Fruit fly (Drosophila melanogaster) whole organism, embryonic: ENCODE measurements around the gene CIA30.

Experiments
- Asciz ChIP-seq: fragments of 200-800 bp; sonication (Bioruptor generic); optimal IDR thresholded peaks from 2 replicates; lab custom pipeline; 2017; ENCODE audit warnings: missing biosample characterization, mild to moderate bottlenecking, missing genetic modification characterization, missing genetic modification reagents
- Atf6 ChIP-seq: fragments of 200-800 bp; sonication (Bioruptor generic); IDR thresholded peaks from 2 replicates; pipeline ENCODE4 v1.3.6; 2022; ENCODE audit warnings: missing biosample characterization, missing genetic modification characterization
- CG1024 ChIP-seq: fragments of 200-800 bp; sonication (Bioruptor generic); IDR thresholded peaks from 2 replicates; pipeline ENCODE4 v1.3.6; 2022; ENCODE audit warnings: missing biosample characterization, missing genetic modification characterization
- CG11398 ChIP-seq: fragments of 200-800 bp; sonication (Bioruptor generic); optimal IDR thresholded peaks from 2 replicates; lab custom pipeline; 2016; ENCODE audit warnings: missing biosample characterization, missing genetic modification characterization
- CG12071 ChIP-seq: fragments of 200-800 bp; sonication (Bioruptor generic); optimal IDR thresholded peaks from 3 replicates; lab custom pipeline; 2018; ENCODE audit warnings: missing biosample characterization, mild to moderate bottlenecking, missing genetic modification characterization
- CG12391 ChIP-seq: fragments of 200-800 bp; sonication (Bioruptor generic); optimal IDR thresholded peaks from 3 replicates; lab custom pipeline; 2018; ENCODE audit warnings: missing biosample characterization, mild to moderate bottlenecking, missing genetic modification characterization, moderate library complexity
- CG14965 ChIP-seq: fragments of 200-800 bp; sonication (Bioruptor generic); optimal IDR thresholded peaks from 2 replicates; lab custom pipeline; 2016; ENCODE audit warnings: missing biosample characterization, missing genetic modification characterization, borderline replicate concordance
- CG15696 ChIP-seq: fragments of 200-800 bp; sonication (Bioruptor generic); optimal IDR thresholded peaks from 2 replicates; lab custom pipeline; 2019; ENCODE audit warnings: missing biosample characterization, mild to moderate bottlenecking, missing genetic modification characterization, moderate library complexity
- CG17568 ChIP-seq: fragments of 200-800 bp; sonication (Bioruptor generic); optimal IDR thresholded peaks from 2 replicates; lab custom pipeline; 2018; ENCODE audit warnings: missing biosample characterization, mild to moderate bottlenecking, missing genetic modification characterization, moderate library complexity
- CG2116 ChIP-seq: fragments of 200-800 bp; sonication (Bioruptor generic); optimal IDR thresholded peaks from 3 replicates; lab custom pipeline; 2018; ENCODE audit warnings: missing biosample characterization, mild to moderate bottlenecking, missing genetic modification characterization
- CG32532 ChIP-seq: fragments of 200-800 bp; sonication (Bioruptor generic); IDR thresholded peaks from 2 replicates; pipeline ENCODE4 v1.3.6; 2022; ENCODE audit warnings: missing biosample characterization, missing genetic modification characterization
- CG3726 ChIP-seq: fragments of 200-800 bp; sonication (Bioruptor generic); IDR thresholded peaks from 3 replicates; pipeline ENCODE4, ENCODE4 v1.3.6; 2022; ENCODE audit warnings: missing biosample characterization, missing genetic modification characterization
- CG43689 ChIP-seq: fragments of 200-800 bp; sonication (Bioruptor generic); IDR thresholded peaks from 2 replicates; pipeline ENCODE4 v1.3.6; 2022; ENCODE audit warnings: missing biosample characterization, missing genetic modification characterization
- CG6254 ChIP-seq: fragments of 200-800 bp; sonication (Bioruptor generic); optimal IDR thresholded peaks from 3 replicates; lab custom pipeline; 2017; ENCODE audit warnings: mild to moderate bottlenecking, missing biosample characterization, missing genetic modification reagents, missing genetic modification characterization
- CG6683 ChIP-seq: fragments of 200-800 bp; sonication (Bioruptor generic); optimal IDR thresholded peaks from 2 replicates; lab custom pipeline; 2017; ENCODE audit warnings: missing biosample characterization, mild to moderate bottlenecking, missing genetic modification characterization, missing genetic modification reagents
- CG7271 ChIP-seq: fragments of 200-800 bp; sonication (Bioruptor generic); optimal IDR thresholded peaks from 2 replicates; lab custom pipeline; 2018; ENCODE audit warnings: missing biosample characterization, mild to moderate bottlenecking, missing genetic modification characterization, moderate library complexity
- CG7745 ChIP-seq: fragments of 200-800 bp; sonication (Bioruptor generic); optimal IDR thresholded peaks from 2 replicates; lab custom pipeline; 2018; ENCODE audit warnings: missing biosample characterization, mild to moderate bottlenecking, missing genetic modification characterization, moderate library complexity
- CG9876 ChIP-seq: fragments of 200-800 bp; sonication (Bioruptor generic); optimal IDR thresholded peaks from 2 replicates; lab custom pipeline; 2016; ENCODE audit warnings: missing biosample characterization, missing genetic modification characterization
- Camta ChIP-seq: fragments of 200-800 bp; sonication (Bioruptor generic); optimal IDR thresholded peaks from 2 replicates; lab custom pipeline; 2016; ENCODE audit warnings: missing biosample characterization, missing genetic modification characterization
- D19A ChIP-seq: fragments of 200-800 bp; optimal IDR thresholded peaks from 3 replicates; lab custom pipeline; 2019; ENCODE audit warnings: missing biosample characterization, mild to moderate bottlenecking, missing genetic modification characterization, moderate library complexity
- Dfd ChIP-seq, 2 experiments: fragments of >200 bp; optimal IDR thresholded peaks; 2 replicates each; lab custom pipeline; 2017; ENCODE audit warnings: missing biosample characterization in 2 of 2, missing genetic modification characterization in 2 of 2
- Doc2 ChIP-seq: fragments of 200-800 bp; sonication (Bioruptor generic); IDR thresholded peaks from 2 replicates; pipeline ENCODE4 v1.3.6; 2022; ENCODE audit warnings: missing biosample characterization, missing genetic modification characterization
- HLHmδ ChIP-seq: fragments of 200-800 bp; sonication (Bioruptor generic); optimal IDR thresholded peaks from 2 replicates; lab custom pipeline; 2018; ENCODE audit warnings: missing biosample characterization, mild to moderate bottlenecking, missing genetic modification characterization, moderate library complexity
- Hmx ChIP-seq: fragments of 200-800 bp; sonication (Bioruptor generic); optimal IDR thresholded peaks from 2 replicates; lab custom pipeline; 2016; ENCODE audit warnings: missing biosample characterization, missing genetic modification characterization
- Hr51 ChIP-seq, 2 experiments: fragments of 200-800 bp; sonication (Bioruptor generic); optimal IDR thresholded peaks; 2 replicates in 1 of 2; 3 replicates in 1 of 2; lab custom pipeline; 2016 to 2018; ENCODE audit warnings: missing biosample characterization in 2 of 2, missing genetic modification characterization in 2 of 2, mild to moderate bottlenecking in 1 of 2, moderate library complexity in 1 of 2
- Jarid2 ChIP-seq: fragments of 200-800 bp; sonication (Bioruptor generic); optimal IDR thresholded peaks from 3 replicates; lab custom pipeline; 2017; ENCODE audit warnings: mild to moderate bottlenecking, missing biosample characterization, missing genetic modification reagents, missing genetic modification characterization
- Lpt ChIP-seq: fragments of >200 bp; optimal IDR thresholded peaks from 2 replicates; lab custom pipeline; 2018; ENCODE audit warnings: missing biosample characterization, missing genetic modification characterization
- Ptx1 ChIP-seq: fragments of 200-800 bp; sonication (Bioruptor generic); IDR thresholded peaks from 2 replicates; pipeline ENCODE4 v1.3.6; 2022; ENCODE audit warnings: missing biosample characterization, missing genetic modification characterization
- Rx ChIP-seq: fragments of 200-800 bp; sonication (Bioruptor generic); IDR thresholded peaks from 2 replicates; pipeline ENCODE4 v1.3.6; 2022; ENCODE audit warnings: missing biosample characterization, missing genetic modification characterization
- Spps ChIP-seq: fragments of 200-800 bp; sonication (Bioruptor generic); optimal IDR thresholded peaks from 2 replicates; lab custom pipeline; 2018; ENCODE audit warnings: missing biosample characterization, mild to moderate bottlenecking, missing genetic modification characterization
- Xbp1 ChIP-seq: fragments of 200-800 bp; sonication (Bioruptor generic); optimal IDR thresholded peaks from 3 replicates; lab custom pipeline; 2016; ENCODE audit warnings: missing biosample characterization, mild to moderate bottlenecking, missing genetic modification characterization
- ab ChIP-seq: fragments of 200-800 bp; sonication (Bioruptor generic); optimal IDR thresholded peaks from 2 replicates; lab custom pipeline; 2016; ENCODE audit warnings: missing biosample characterization, missing genetic modification characterization
- ato ChIP-seq: fragments of 200-800 bp; sonication (Bioruptor generic); IDR thresholded peaks from 2 replicates; pipeline ENCODE4 v1.3.6; 2022; ENCODE audit warnings: missing biosample characterization, missing genetic modification characterization; ENCODE audit not compliant: partially characterized antibody
- bsh ChIP-seq, 2 experiments: fragments of 200-800 bp; sonication (Bioruptor generic); optimal IDR thresholded peaks; 2 replicates each; lab custom pipeline; 2017 to 2018; ENCODE audit warnings: mild to moderate bottlenecking in 2 of 2, missing biosample characterization in 2 of 2, missing genetic modification characterization in 2 of 2, moderate library complexity in 1 of 2
- caup ChIP-seq: fragments of 200-800 bp; sonication (Bioruptor generic); optimal IDR thresholded peaks from 3 replicates; lab custom pipeline; 2017; ENCODE audit warnings: missing biosample characterization, mild to moderate bottlenecking, missing genetic modification characterization, moderate library complexity; ENCODE audit not compliant: severe bottlenecking
- ci ChIP-seq: fragments of 200-800 bp; sonication (Bioruptor generic); IDR thresholded peaks from 3 replicates; pipeline ENCODE4 v1.3.6; 2022; ENCODE audit warnings: missing biosample characterization, missing genetic modification characterization
- dm ChIP-seq: fragments of 200-800 bp; sonication (Bioruptor generic); optimal IDR thresholded peaks from 3 replicates; lab custom pipeline; 2016; ENCODE audit warnings: missing biosample characterization, missing genetic modification characterization
- dmrt99B ChIP-seq: fragments of 200-800 bp; sonication (Bioruptor generic); optimal IDR thresholded peaks from 2 replicates; lab custom pipeline; 2018; ENCODE audit warnings: missing biosample characterization, mild to moderate bottlenecking, missing genetic modification characterization, moderate library complexity
- ems ChIP-seq: fragments of 200-800 bp; sonication (Bioruptor generic); optimal IDR thresholded peaks from 3 replicates; lab custom pipeline; 2016; ENCODE audit warnings: missing biosample characterization, missing genetic modification characterization
- gsb ChIP-seq: fragments of 200-800 bp; sonication (Bioruptor generic); IDR thresholded peaks from 2 replicates; pipeline ENCODE4 v1.3.6; 2022; ENCODE audit warnings: missing biosample characterization, missing genetic modification characterization
- jigr1 ChIP-seq: fragments of 200-800 bp; sonication (Bioruptor generic); IDR thresholded peaks from 3 replicates; pipeline ENCODE4 v1.3.6; 2022; ENCODE audit warnings: missing biosample characterization, missing genetic modification characterization
- lmd ChIP-seq: fragments of 200-800 bp; sonication (Bioruptor generic); IDR thresholded peaks from 2 replicates; pipeline ENCODE4 v1.3.6; 2022; ENCODE audit warnings: missing biosample characterization, missing genetic modification characterization
- lov ChIP-seq, 2 experiments: fragments of 200-800 bp in 1 of 2; fragments of >200 bp in 1 of 2; sonication (Bioruptor generic) in 1 of 2; IDR thresholded peaks in 1 of 2; optimal IDR thresholded peaks in 1 of 2; 2 replicates in 1 of 2; 3 replicates in 1 of 2; pipeline versions ENCODE4 v1.3.6 to Lab custom; 2017 to 2022; ENCODE audit warnings: missing biosample characterization in 1 of 2, missing genetic modification characterization in 1 of 2
- nerfin-1 ChIP-seq: fragments of 200-800 bp; sonication (Bioruptor generic); optimal IDR thresholded peaks from 3 replicates; lab custom pipeline; 2019; ENCODE audit warnings: missing biosample characterization, mild to moderate bottlenecking, missing genetic modification characterization, moderate library complexity
- repo ChIP-seq: fragments of 200-800 bp; sonication (Bioruptor generic); optimal IDR thresholded peaks from 2 replicates; lab custom pipeline; 2016; ENCODE audit warnings: missing biosample characterization, missing genetic modification characterization
- sisA ChIP-seq: fragments of 200-800 bp; sonication (Bioruptor generic); IDR thresholded peaks from 2 replicates; pipeline ENCODE4 v1.3.6; 2022; ENCODE audit warnings: missing biosample characterization, missing genetic modification characterization
- sob ChIP-seq: fragments of 200-800 bp; sonication (Bioruptor generic); IDR thresholded peaks from 2 replicates; pipeline ENCODE4 v1.3.6; 2022; ENCODE audit warnings: missing biosample characterization, missing genetic modification characterization
- trem ChIP-seq: fragments of 200-800 bp; optimal IDR thresholded peaks from 3 replicates; lab custom pipeline; 2019; ENCODE audit warnings: missing biosample characterization, mild to moderate bottlenecking, missing genetic modification characterization, moderate library complexity
- yki ChIP-seq: fragments of >200 bp; optimal IDR thresholded peaks from 3 replicates; lab custom pipeline; 2018

Gene CIA30

dm6 chr3R:29716043-29716781, 20.6 kb upstream of the CIA30 start (continued):
- TF ChIP-seq Doc2 (no peak), CG6683 (GFP tag; lab: Kevin White, UChicago) (no peak), nerfin-1 (no peak), dm (GFP tag; lab: Kevin White, UChicago) (no peak), Spps (tag; lab: Kevin White, UChicago) (no peak), CG32532 (GFP tag; lab: Robert Waterston, UW) (peak; percentile 20; the same call in 1 of the 2 replicates), CG14965 (peak; percentile 78), CG9876 (GFP tag; lab: Kevin White, UChicago) (no peak), CG12391 (tag; lab: Kevin White, UChicago) (no peak), CG15696 (tag; lab: Kevin White, UChicago) (no peak), CG43689 (GFP tag; lab: Robert Waterston, UW) (no peak), yki (lab: Kevin White, UChicago) (no peak), CG11398 (GFP tag; lab: Kevin White, UChicago) (no peak), Dfd (GFP tag; optimal IDR thresholded peaks at IDR 0.05; lab: Kevin White, UChicago) (no peak), Hmx (no peak), CG3726 (GFP tag; lab: Robert Waterston, UW) (no peak), Xbp1 (peak; percentile 17), Ptx1 (no peak), gsb (0 out of 2 replicates have a peak, but pooled peaks have one; percentile 20), trem (tag; lab: Kevin White, UChicago) (no peak), D19A (no peak), Jarid2 (no peak), HLHmδ (GFP tag; lab: Kevin White, UChicago) (peak; percentile 47), CG6254 (GFP tag; lab: Kevin White, UChicago) (peak; percentile 3), Hr51 (GFP tag; optimal IDR thresholded peaks at IDR 0.05; lab: Kevin White, UChicago) (no peak), repo (GFP tag; lab: Kevin White, UChicago) (no peak), lov (optimal IDR thresholded peaks at IDR 0.05; lab: Kevin White, UChicago) (no peak), lov (GFP tag; IDR thresholded peaks at IDR 0.05; lab: Robert Waterston, UW) (0 out of 3 replicates have a peak, but pooled peaks have one; percentile 14), sob (GFP tag; lab: Robert Waterston, UW) (peak; percentile 19; the same call in 1 of the 2 replicates), Lpt (GFP tag; lab: Kevin White, UChicago) (peak; percentile 93), lmd (no peak), CG7745 (tag; lab: Kevin White, UChicago) (no peak), Rx (no peak), bsh (GFP tag; optimal IDR thresholded peaks at IDR 0.05; lab: Kevin White, UChicago) (peak in 1 of 2 experiments; percentile 1), ab (GFP tag; lab: Kevin White, UChicago) (no peak), ems (GFP tag; lab: Kevin White, UChicago) (no peak), Asciz (GFP tag; lab: Kevin White, UChicago) (no peak), CG7271 (tag; lab: Kevin White, UChicago) (no peak), caup (no peak), sisA (no peak), ci (GFP tag; lab: Robert Waterston, UW) (no peak), jigr1 (GFP tag; lab: Robert Waterston, UW) (no peak), ato (GFP tag; lab: Robert Waterston, UW) (no peak), Camta (GFP tag; lab: Kevin White, UChicago) (no peak), CG2116 (GFP tag; lab: Kevin White, UChicago) (no peak), CG1024 (GFP tag; lab: Robert Waterston, UW) (no peak; the same call in 1 of the 2 replicates), Atf6 (GFP tag; lab: Robert Waterston, UW) (no peak), dmrt99B (tag; lab: Kevin White, UChicago) (peak; percentile 7), CG17568 (GFP tag; lab: Kevin White, UChicago) (no peak), CG12071 (GFP tag; lab: Kevin White, UChicago) (no peak)
